Worm (Caenorhabditis elegans) whole organism, L4 larva: ENCODE results near the gene mth-1.
A peak's percentile ranks its signal among the peaks of the same experiment; 100 is the strongest.

ENCODE experiments used
- F37D6.2 ChIP-seq: sonication (generic microtip); optimal IDR thresholded peaks from 2 replicates; lab custom pipeline; 2016; ENCODE audit warnings: mild to moderate bottlenecking, missing genetic modification characterization, missing compliant biosample characterization
- F49E8.2 ChIP-seq: sonication (generic microtip); optimal IDR thresholded peaks from 2 replicates; lab custom pipeline; 2016; ENCODE audit warnings: missing compliant biosample characterization, mild to moderate bottlenecking, missing genetic modification characterization, borderline replicate concordance
- T26A8.4 ChIP-seq: fragments of 200-800 bp; sonication (Bioruptor generic); IDR thresholded peaks from 2 replicates; pipeline ENCODE4 v1.3.6; 2022; ENCODE audit warnings: missing genetic modification characterization, missing compliant biosample characterization
- Y105C5A.15 ChIP-seq: fragments of 200-800 bp; sonication (Bioruptor generic); IDR thresholded peaks from 2 replicates; pipeline ENCODE4 v1.3.6; 2022; ENCODE audit warnings: missing genetic modification characterization, missing compliant biosample characterization
- Y48G9A.11 ChIP-seq: fragments of 200-800 bp; sonication (Bioruptor generic); IDR thresholded peaks from 2 replicates; pipeline ENCODE4 v1.3.6; 2022; ENCODE audit warnings: missing genetic modification reagents, missing genetic modification characterization, missing compliant biosample characterization
- Y5F2A.4 ChIP-seq: fragments of 200-800 bp; sonication (Bioruptor generic); optimal IDR thresholded peaks from 2 replicates; lab custom pipeline; 2018; ENCODE audit warnings: mild to moderate bottlenecking, missing genetic modification characterization, missing compliant biosample characterization
- Y75B8A.6 ChIP-seq: fragments of 200-800 bp; sonication (Bioruptor generic); IDR thresholded peaks from 2 replicates; pipeline ENCODE4 v1.3.6; 2022; ENCODE audit warnings: missing genetic modification reagents, missing genetic modification characterization, missing compliant biosample characterization
- aha-1 ChIP-seq: fragments of 150-350 bp; peaks from one replicate; lab custom pipeline; 2014; ENCODE audit warnings: missing biosample characterization, missing genetic modification characterization
- ama-1 ChIP-seq: fragments of 150-350 bp; optimal IDR thresholded peaks from 2 replicates; lab custom pipeline; 2014; ENCODE audit warnings: inconsistent platforms, mixed read lengths
- arid-1 ChIP-seq: fragments of 200-800 bp; sonication (Bioruptor generic); conservative IDR thresholded peaks from 2 replicates; pipeline ENCODE4 v1.3.6; 2022; ENCODE audit warnings: missing genetic modification reagents, missing genetic modification characterization, missing compliant biosample characterization
- attf-4 ChIP-seq: sonication (generic microtip); optimal IDR thresholded peaks from 3 replicates; lab custom pipeline; 2017; ENCODE audit warnings: missing biosample characterization, missing genetic modification characterization
- ceh-28 ChIP-seq: fragments of 150-350 bp; optimal IDR thresholded peaks from 2 replicates; lab custom pipeline; 2014; ENCODE audit warnings: missing biosample characterization, missing genetic modification reagents, missing genetic modification characterization
- ceh-62 ChIP-seq: sonication (generic microtip); optimal IDR thresholded peaks from 2 replicates; lab custom pipeline; 2017; ENCODE audit warnings: missing biosample characterization, missing genetic modification characterization
- ceh-82 ChIP-seq: sonication (generic microtip); optimal IDR thresholded peaks from 2 replicates; lab custom pipeline; 2017; ENCODE audit warnings: missing biosample characterization, missing genetic modification characterization
- cey-2 ChIP-seq: sonication (generic microtip); optimal IDR thresholded peaks from 3 replicates; lab custom pipeline; 2017; ENCODE audit warnings: missing genetic modification characterization, mild to moderate bottlenecking, missing compliant biosample characterization, antibody characterized with exemption, borderline replicate concordance; ENCODE audit not compliant: insufficient read depth
- ctbp-1 ChIP-seq: fragments of 200-800 bp; sonication (Bioruptor generic); IDR thresholded peaks from 2 replicates; pipeline ENCODE4 v1.3.6; 2022; ENCODE audit warnings: missing genetic modification reagents, missing genetic modification characterization, missing compliant biosample characterization
- daf-16 ChIP-seq, 3 experiments: sonication (generic microtip); optimal IDR thresholded peaks; 2 replicates each; lab custom pipeline; 2016 to 2017; ENCODE audit warnings: missing genetic modification characterization in 3 of 3, missing genetic modification reagents in 3 of 3, mild to moderate bottlenecking in 2 of 3, missing compliant biosample characterization in 2 of 3, missing biosample characterization in 1 of 3, moderate library complexity in 1 of 3
- daf-8 ChIP-seq: fragments of 200-800 bp; sonication (Bioruptor generic); IDR thresholded peaks from 2 replicates; pipeline ENCODE4 v1.3.6; 2022; ENCODE audit warnings: missing genetic modification characterization, missing compliant biosample characterization
- dmd-6 ChIP-seq: fragments of 200-800 bp; sonication (Bioruptor generic); IDR thresholded peaks from 2 replicates; pipeline ENCODE4 v1.3.6; 2022; ENCODE audit warnings: missing genetic modification reagents, missing genetic modification characterization, missing compliant biosample characterization
- dpl-1 ChIP-seq: fragments of 150-350 bp; optimal IDR thresholded peaks from 2 replicates; lab custom pipeline; 2014; ENCODE audit warnings: missing biosample characterization, missing genetic modification reagents, missing genetic modification characterization
- dve-1 ChIP-seq: sonication (generic microtip); optimal IDR thresholded peaks from 2 replicates; lab custom pipeline; 2017; ENCODE audit warnings: antibody characterized with exemption, mild to moderate bottlenecking, missing genetic modification characterization, missing compliant biosample characterization; ENCODE audit not compliant: insufficient read depth
- egl-27 ChIP-seq: sonication (generic microtip); optimal IDR thresholded peaks from 3 replicates; lab custom pipeline; 2017; ENCODE audit warnings: missing biosample characterization, missing genetic modification reagents, missing genetic modification characterization
- fkh-10 ChIP-seq: fragments of 150-350 bp; optimal IDR thresholded peaks from 2 replicates; lab custom pipeline; 2014; ENCODE audit warnings: missing biosample characterization, missing genetic modification reagents, missing genetic modification characterization
- lin-1 ChIP-seq: fragments of 200-800 bp; sonication (Bioruptor generic); IDR thresholded peaks from 2 replicates; pipeline ENCODE4 v1.3.6; 2022; ENCODE audit warnings: missing genetic modification reagents, missing genetic modification characterization, missing compliant biosample characterization
- lin-13 ChIP-seq: fragments of 150-350 bp; optimal IDR thresholded peaks from 2 replicates; lab custom pipeline; 2014; ENCODE audit warnings: missing biosample characterization, missing genetic modification reagents, missing genetic modification characterization
- lin-38 ChIP-seq: fragments of 200-800 bp; sonication (Bioruptor generic); IDR thresholded peaks from 2 replicates; pipeline ENCODE4 v1.3.6; 2022; ENCODE audit warnings: missing genetic modification reagents, missing genetic modification characterization, missing compliant biosample characterization
- lin-39 ChIP-seq: fragments of 150-350 bp; optimal IDR thresholded peaks from 2 replicates; lab custom pipeline; 2014; ENCODE audit warnings: missing biosample characterization, missing genetic modification reagents, missing genetic modification characterization
- madf-5 ChIP-seq, 2 experiments: fragments of 200-800 bp; sonication (Bioruptor generic); IDR thresholded peaks; 2 replicates each; pipeline ENCODE4 v1.3.6; 2022; ENCODE audit warnings: missing compliant biosample characterization in 2 of 2, missing genetic modification characterization in 2 of 2
- mdl-1 ChIP-seq, 2 experiments: fragments of 150-350 bp in 1 of 2; sonication (generic microtip) in 1 of 2; optimal IDR thresholded peaks; 2 replicates each; lab custom pipeline; 2014 to 2017; ENCODE audit warnings: missing biosample characterization in 2 of 2, missing genetic modification characterization in 2 of 2
- mes-2 ChIP-seq: sonication (generic microtip); optimal IDR thresholded peaks from 2 replicates; lab custom pipeline; 2016; ENCODE audit warnings: missing genotype, mild to moderate bottlenecking, missing genetic modification characterization, missing compliant biosample characterization; ENCODE audit not compliant: poor library complexity, severe bottlenecking
- nhr-10 ChIP-seq: fragments of 150-350 bp; optimal IDR thresholded peaks from 2 replicates; lab custom pipeline; 2014; ENCODE audit warnings: missing biosample characterization, missing genetic modification characterization
- nhr-111 ChIP-seq: fragments of 200-800 bp; sonication (Bioruptor generic); optimal IDR thresholded peaks from 2 replicates; lab custom pipeline; 2018; ENCODE audit warnings: mild to moderate bottlenecking, missing genetic modification characterization, missing compliant biosample characterization
- nhr-41 ChIP-seq: fragments of 200-800 bp; sonication (Bioruptor generic); IDR thresholded peaks from 2 replicates; pipeline ENCODE4 v1.3.6; 2022; ENCODE audit warnings: missing genetic modification reagents, missing genetic modification characterization, missing compliant biosample characterization
- pha-4 ChIP-seq, 2 experiments: fragments of 150-350 bp in 1 of 2; fragments of 200-800 bp in 1 of 2; sonication (Bioruptor generic) in 1 of 2; IDR thresholded peaks in 1 of 2; optimal IDR thresholded peaks in 1 of 2; 2 replicates each; pipeline versions ENCODE4 v1.3.6 to Lab custom; 2014 to 2022; ENCODE audit warnings: missing genetic modification characterization in 2 of 2, missing genetic modification reagents in 2 of 2, missing biosample characterization in 1 of 2, missing compliant biosample characterization in 1 of 2
- php-3 ChIP-seq: fragments of 200-800 bp; sonication (Bioruptor generic); IDR thresholded peaks from 2 replicates; pipeline ENCODE4 v1.3.6; 2022; ENCODE audit warnings: missing genetic modification reagents, missing genetic modification characterization, missing compliant biosample characterization
- set-16 ChIP-seq: fragments of 200-800 bp; sonication (Bioruptor generic); IDR thresholded peaks from 2 replicates; pipeline ENCODE4 v1.3.6; 2022; ENCODE audit warnings: missing genetic modification reagents, missing genetic modification characterization, missing compliant biosample characterization
- snpc-1.2 ChIP-seq: fragments of 200-800 bp; sonication (Bioruptor generic); IDR thresholded peaks from 2 replicates; pipeline ENCODE4 v1.3.6; 2022; ENCODE audit warnings: missing genetic modification reagents, missing genetic modification characterization, missing compliant biosample characterization
- spr-1 ChIP-seq: sonication (generic microtip); optimal IDR thresholded peaks from 2 replicates; lab custom pipeline; 2016; ENCODE audit warnings: mild to moderate bottlenecking, missing genetic modification characterization, missing compliant biosample characterization
- tag-97 ChIP-seq: fragments of 200-800 bp; sonication (Bioruptor generic); IDR thresholded peaks from 2 replicates; pipeline ENCODE4 v1.3.6; 2022; ENCODE audit warnings: missing genetic modification characterization, missing compliant biosample characterization
- unc-130 ChIP-seq: sonication (generic microtip); optimal IDR thresholded peaks from 2 replicates; lab custom pipeline; 2016; ENCODE audit warnings: missing genetic modification reagents, missing genetic modification characterization, missing compliant biosample characterization
- unc-39 ChIP-seq: sonication (generic microtip); optimal IDR thresholded peaks from 2 replicates; lab custom pipeline; 2017; ENCODE audit warnings: missing biosample characterization, missing genetic modification characterization
- unc-62 ChIP-seq, 3 experiments: fragments of 150-350 bp in 1 of 3; sonication (generic microtip); optimal IDR thresholded peaks in 2 of 3; peaks in 1 of 3; 1 replicate in 1 of 3; 2 replicates in 2 of 3; lab custom pipeline; 2014 to 2017; ENCODE audit warnings: missing biosample characterization in 3 of 3, missing genetic modification characterization in 3 of 3, missing genetic modification reagents in 3 of 3, missing genotype in 1 of 3
- zfp-3 ChIP-seq: fragments of 200-800 bp; sonication (Bioruptor generic); conservative IDR thresholded peaks from 2 replicates; pipeline ENCODE4 v1.3.6; 2022; ENCODE audit warnings: missing genetic modification reagents, missing genetic modification characterization, missing compliant biosample characterization
- zip-11 ChIP-seq: fragments of 200-800 bp; sonication (Bioruptor generic); IDR thresholded peaks from 2 replicates; pipeline ENCODE4 v1.3.6; 2022; ENCODE audit warnings: missing genetic modification characterization, missing compliant biosample characterization
- ztf-11 ChIP-seq: fragments of 150-350 bp; optimal IDR thresholded peaks from 2 replicates; lab custom pipeline; 2014; ENCODE audit warnings: missing biosample characterization, missing genetic modification characterization

mth-1 gene

DNA sequence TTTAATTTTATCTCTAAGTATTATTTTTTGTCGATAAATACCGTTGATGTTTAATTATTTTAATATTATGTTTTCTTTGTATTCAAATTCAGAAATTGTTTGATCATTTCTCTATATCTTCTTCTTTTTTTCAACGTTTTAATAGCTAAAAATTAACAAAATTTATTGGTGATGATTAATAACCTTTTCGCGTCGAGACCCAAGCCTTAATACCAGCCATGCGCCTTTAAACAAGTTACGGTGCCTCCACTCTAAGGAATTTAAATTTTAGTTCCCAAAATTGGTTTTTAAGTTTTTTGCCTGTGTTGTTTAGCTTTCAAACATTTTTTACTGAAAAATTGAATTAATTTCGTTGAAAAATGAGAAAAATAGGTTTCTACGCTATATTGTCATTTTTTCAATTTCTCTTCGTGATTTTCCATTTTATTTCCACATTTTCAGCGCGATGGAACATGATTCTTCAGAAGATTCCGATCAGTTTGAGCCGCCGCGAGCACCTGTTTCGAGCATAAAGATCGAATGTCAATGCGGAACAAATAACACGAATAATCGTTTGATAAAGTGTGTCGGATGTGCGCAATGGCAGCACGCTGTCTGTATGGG, 25.6 kb upstream of the mth-1 start, which contains the start of gene C16A11.3:
TSS of gene C16A11.3 (plus strand) at position 440 of the 603 bp plus-strand sequence.
- TF ChIP-seq Y5F2A.4 (no peak), Y48G9A.11 (GFP tag; lab: Robert Waterston, UW) (peak; percentile 43), nhr-10 (tag; lab: Kevin White, UChicago) (no peak), zfp-3 (0 out of 2 replicates have a peak, but pooled peaks have one; percentile 28), unc-62 (GFP tag; optimal IDR thresholded peaks at IDR 0.05 in 1 of 2; lab: Kevin White, UChicago) (no peak), unc-62 (tag; optimal IDR thresholded peaks at IDR 0.05; lab: Kevin White, UChicago) (no peak), pha-4 (GFP tag; IDR thresholded peaks at IDR 0.05; lab: Robert Waterston, UW) (peak; percentile 44; the same call in 1 of the 2 replicates), pha-4 (tag; optimal IDR thresholded peaks at IDR 0.05; lab: Kevin White, UChicago) (no peak), lin-1 (0 out of 2 replicates have a peak, but pooled peaks have one; percentile 26), lin-39 (tag; lab: Kevin White, UChicago) (no peak), egl-27 (tag; lab: Kevin White, UChicago) (no peak), arid-1 (GFP tag; lab: Robert Waterston, UW) (peak; percentile 41; the same call in 1 of the 2 replicates), F49E8.2 (peak; percentile 79), unc-130 (GFP tag; lab: Kevin White, UChicago) (peak; percentile 58), lin-38 (GFP tag; lab: Robert Waterston, UW) (peak; percentile 70), snpc-1.2 (no peak)

DNA sequence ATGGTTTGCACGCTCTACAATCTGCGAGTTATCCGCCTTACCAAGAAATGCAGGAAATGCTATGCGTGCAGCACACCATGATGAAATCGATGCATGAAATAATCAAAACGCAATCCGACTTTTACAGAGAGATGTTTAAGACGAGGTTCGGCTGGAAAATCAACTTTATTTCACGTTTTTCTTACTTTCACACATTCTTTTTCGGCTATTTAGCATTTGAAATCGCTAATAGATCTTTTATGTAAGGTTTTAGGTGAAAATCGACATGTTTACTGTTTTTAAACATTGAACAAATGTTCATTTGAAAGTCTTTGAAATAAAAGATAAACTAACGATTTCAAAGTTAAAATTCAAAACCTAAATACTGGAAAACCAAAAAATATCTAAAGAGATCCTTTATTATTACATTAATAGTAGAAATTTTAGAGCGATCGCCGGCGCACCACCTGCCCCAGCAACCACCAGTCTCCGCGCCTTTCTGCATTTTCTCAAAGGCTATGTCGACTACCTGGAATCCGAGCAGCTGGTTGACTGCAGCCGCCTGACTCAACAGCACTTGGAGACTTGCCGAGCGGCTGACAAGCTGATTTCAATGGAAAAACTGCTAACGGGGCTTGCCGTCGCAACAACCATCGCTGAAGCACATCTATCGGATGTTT, 24.7 kb upstream of the mth-1 start:
- TF ChIP-seq Y105C5A.15 (no peak), ctbp-1 (GFP tag; lab: Robert Waterston, UW) (no peak), dve-1 (no peak), dpl-1 (GFP tag; lab: Kevin White, UChicago) (no peak), cey-2 (no peak), mdl-1 (tag; optimal IDR thresholded peaks at IDR 0.05; lab: Kevin White, UChicago) (no peak), arid-1 (GFP tag; lab: Robert Waterston, UW) (peak; percentile 63), F37D6.2 (tag; lab: Kevin White, UChicago) (no peak), snpc-1.2 (peak; percentile 53; the same call in 1 of the 2 replicates), lin-1 (0 out of 2 replicates have a peak, but pooled peaks have one; percentile 21), unc-39 (no peak), php-3 (GFP tag; lab: Robert Waterston, UW) (peak; percentile 36; the same call in 1 of the 2 replicates), fkh-10 (GFP tag; lab: Kevin White, UChicago) (no peak), ceh-28 (no peak), dmd-6 (GFP tag; lab: Robert Waterston, UW) (no peak), spr-1 (tag; lab: Kevin White, UChicago) (no peak), nhr-41 (no peak), tag-97 (GFP tag; lab: Robert Waterston, UW) (no peak), Y75B8A.6 (no peak), Y48G9A.11 (GFP tag; lab: Robert Waterston, UW) (peak; percentile 29; the same call in 1 of the 2 replicates), nhr-111 (GFP tag; lab: Kevin White, UChicago) (peak; percentile 33), mes-2 (no peak), lin-13 (GFP tag; lab: Kevin White, UChicago) (no peak), aha-1 (peak; percentile 71), nhr-10 (tag; lab: Kevin White, UChicago) (no peak), daf-8 (GFP tag; lab: Robert Waterston, UW) (no peak), ceh-82 (tag; lab: Kevin White, UChicago) (no peak), ceh-62 (no peak), Y5F2A.4 (no peak), ztf-11 (tag; lab: Kevin White, UChicago) (no peak), zip-11 (GFP tag; lab: Robert Waterston, UW) (no peak), daf-16 (GFP tag; optimal IDR thresholded peaks at IDR 0.05; lab: Kevin White, UChicago) (no peak), daf-16 (tag; optimal IDR thresholded peaks at IDR 0.05; lab: Kevin White, UChicago) (no peak), madf-5 (GFP tag; IDR thresholded peaks at IDR 0.05; lab: Robert Waterston, UW) (no peak), set-16 (peak; percentile 67), T26A8.4 (GFP tag; lab: Robert Waterston, UW) (no peak), ama-1 (lab: Kevin White, UChicago) (no peak), attf-4 (tag; lab: Kevin White, UChicago) (no peak)
